Fruit fly (Drosophila melanogaster) whole organism, prepupa: Measurements from ENCODE around the gene Ir85a.

Experiments used
- Blimp-1 ChIP-seq: fragments of 200-800 bp; sonication (Bioruptor generic); optimal IDR thresholded peaks from 3 replicates; lab custom pipeline; 2017; ENCODE audit warnings: missing biosample characterization, missing genetic modification characterization, mild to moderate bottlenecking, moderate library complexity, missing genetic modification reagents
- CG10669 ChIP-seq: fragments of 200-800 bp; sonication (Bioruptor generic); optimal IDR thresholded peaks from 3 replicates; lab custom pipeline; 2018; ENCODE audit warnings: missing biosample characterization, mild to moderate bottlenecking, missing genetic modification characterization, moderate library complexity
- CG6792 ChIP-seq: fragments of 200-800 bp; sonication (Bioruptor generic); optimal IDR thresholded peaks from 3 replicates; lab custom pipeline; 2016; ENCODE audit warnings: missing biosample characterization, missing genetic modification characterization
- CG9139 ChIP-seq: fragments of 200-800 bp; sonication (Bioruptor generic); optimal IDR thresholded peaks from 3 replicates; lab custom pipeline; 2017; ENCODE audit warnings: missing biosample characterization, mild to moderate bottlenecking, missing genetic modification characterization
- Ets21C ChIP-seq: fragments of 200-800 bp; sonication (Bioruptor generic); optimal IDR thresholded peaks from 3 replicates; lab custom pipeline; 2016; ENCODE audit warnings: missing biosample characterization, missing genetic modification characterization
- Hr38 ChIP-seq: sonication (Bioruptor generic); optimal IDR thresholded peaks from 2 replicates; lab custom pipeline; 2016; ENCODE audit warnings: missing biosample characterization, missing genetic modification characterization
- Hr4 ChIP-seq: fragments of 200-800 bp; sonication (Bioruptor generic); optimal IDR thresholded peaks from 3 replicates; lab custom pipeline; 2016; ENCODE audit warnings: missing biosample characterization, missing genetic modification characterization
- cyc ChIP-seq: fragments of 200-800 bp; sonication (Bioruptor generic); optimal IDR thresholded peaks from 3 replicates; lab custom pipeline; 2016; ENCODE audit warnings: missing biosample characterization, missing genetic modification characterization
- dac ChIP-seq: fragments of 200-800 bp; sonication (Bioruptor generic); optimal IDR thresholded peaks from 2 replicates; lab custom pipeline; 2017; ENCODE audit warnings: missing biosample characterization, mild to moderate bottlenecking, missing genetic modification characterization
- esn ChIP-seq: fragments of 200-800 bp; sonication (Bioruptor generic); optimal IDR thresholded peaks from 2 replicates; lab custom pipeline; 2016; ENCODE audit warnings: missing biosample characterization, mild to moderate bottlenecking, missing genetic modification characterization, moderate library complexity
- fkh ChIP-seq: fragments of 200-800 bp; sonication (Bioruptor generic); optimal IDR thresholded peaks from 3 replicates; lab custom pipeline; 2017; ENCODE audit warnings: missing biosample characterization, mild to moderate bottlenecking, missing genetic modification characterization, moderate library complexity
- net ChIP-seq: fragments of 200-800 bp; sonication (Bioruptor generic); optimal IDR thresholded peaks from 3 replicates; lab custom pipeline; 2016; ENCODE audit warnings: missing biosample characterization, missing genetic modification characterization

dm6 chr3R:8787538-8788282 is 6.8 kb upstream of the Ir85a start:
- TF ChIP-seq dac: no peak
- no peak for TF ChIP-seq Hr4 (GFP tag; lab: Kevin White, UChicago)
- no peak for TF ChIP-seq Hr38 (GFP tag; lab: Kevin White, UChicago)
- TF ChIP-seq fkh (GFP tag; lab: Kevin White, UChicago): no peak
- no peak for TF ChIP-seq esn
- no peak for TF ChIP-seq net (GFP tag; lab: Kevin White, UChicago)
- TF ChIP-seq cyc: no peak
- TF ChIP-seq CG6792 (GFP tag; lab: Kevin White, UChicago): no peak
- no peak for TF ChIP-seq CG10669
- no peak for TF ChIP-seq Blimp-1
- TF ChIP-seq CG9139 (GFP tag; lab: Kevin White, UChicago): peak; percentile 10
- TF ChIP-seq Ets21C (GFP tag; lab: Kevin White, UChicago): no peak
